Fruit fly (Drosophila melanogaster) whole organism, embryonic: ENCODE measurements around the gene CG12182.

Experiments used
- Atf3 ChIP-seq: fragments of 200-800 bp; sonication (Bioruptor generic); optimal IDR thresholded peaks from 3 replicates; lab custom pipeline; 2016; ENCODE audit warnings: missing biosample characterization, missing genetic modification characterization
- Awh ChIP-seq: fragments of 200-800 bp; sonication (Bioruptor generic); IDR thresholded peaks from 2 replicates; pipeline ENCODE4, ENCODE4 v1.3.6; 2022; ENCODE audit warnings: missing biosample characterization, missing genetic modification characterization
- BEAF-32 ChIP-seq: fragments of 200-800 bp; sonication (Bioruptor generic); optimal IDR thresholded peaks from 3 replicates; lab custom pipeline; 2017; ENCODE audit warnings: missing biosample characterization, missing genetic modification characterization, mild to moderate bottlenecking, moderate library complexity, missing genetic modification reagents
- Bteb2 ChIP-seq: fragments of 200-800 bp; sonication (Bioruptor generic); optimal IDR thresholded peaks from 2 replicates; lab custom pipeline; 2016; ENCODE audit warnings: missing biosample characterization, missing genetic modification characterization
- CG10366 ChIP-seq: fragments of 200-800 bp; sonication (Bioruptor generic); IDR thresholded peaks from 2 replicates; pipeline ENCODE4 v1.3.6; 2022; ENCODE audit warnings: missing biosample characterization, missing genetic modification characterization
- CG11247 ChIP-seq: fragments of 200-800 bp; sonication (Bioruptor generic); IDR thresholded peaks from 2 replicates; pipeline ENCODE4 v1.3.6; 2022; ENCODE audit warnings: missing biosample characterization, missing genetic modification characterization
- CG11696 ChIP-seq: fragments of 200-800 bp; sonication (Bioruptor generic); IDR thresholded peaks from 2 replicates; pipeline ENCODE4 v1.3.6; 2022; ENCODE audit warnings: missing biosample characterization, missing genetic modification characterization
- CG12155 ChIP-seq: fragments of 200-800 bp; sonication (Bioruptor generic); optimal IDR thresholded peaks from 3 replicates; lab custom pipeline; 2016; ENCODE audit warnings: missing biosample characterization, missing genetic modification characterization
- CG13123 ChIP-seq: fragments of 200-800 bp; sonication (Bioruptor generic); optimal IDR thresholded peaks from 2 replicates; lab custom pipeline; 2016; ENCODE audit warnings: missing biosample characterization, missing genetic modification characterization
- CG13287 ChIP-seq: fragments of 200-800 bp; sonication (Bioruptor generic); IDR thresholded peaks from 2 replicates; pipeline ENCODE4 v1.3.6; 2022; ENCODE audit warnings: missing biosample characterization, missing genetic modification characterization; ENCODE audit not compliant: partially characterized antibody
- CG17829 ChIP-seq: fragments of 200-800 bp; optimal IDR thresholded peaks from 2 replicates; lab custom pipeline; 2019; ENCODE audit warnings: missing biosample characterization, mild to moderate bottlenecking, missing genetic modification characterization, moderate library complexity
- CG18476 ChIP-seq: fragments of 200-800 bp; sonication (Bioruptor generic); optimal IDR thresholded peaks from 2 replicates; lab custom pipeline; 2016; ENCODE audit warnings: missing biosample characterization, mild to moderate bottlenecking, missing genetic modification characterization
- CG18599 ChIP-seq: fragments of 200-800 bp; sonication (Bioruptor generic); optimal IDR thresholded peaks from 3 replicates; lab custom pipeline; 2017; ENCODE audit warnings: missing biosample characterization, missing genetic modification characterization, mild to moderate bottlenecking, moderate library complexity, missing genetic modification reagents
- CG18764 ChIP-seq: fragments of 200-800 bp; sonication (Bioruptor generic); optimal IDR thresholded peaks from 3 replicates; lab custom pipeline; 2016; ENCODE audit warnings: missing biosample characterization, missing genetic modification characterization
- CG30403 ChIP-seq: fragments of 200-800 bp; sonication (Bioruptor generic); optimal IDR thresholded peaks from 3 replicates; lab custom pipeline; 2016; ENCODE audit warnings: missing biosample characterization, missing genetic modification characterization
- CG43689 ChIP-seq: fragments of 200-800 bp; sonication (Bioruptor generic); IDR thresholded peaks from 2 replicates; pipeline ENCODE4 v1.3.6; 2022; ENCODE audit warnings: missing biosample characterization, missing genetic modification characterization
- CG4617 ChIP-seq: fragments of 200-800 bp; sonication (Bioruptor generic); optimal IDR thresholded peaks from 3 replicates; lab custom pipeline; 2016; ENCODE audit warnings: missing biosample characterization, missing genetic modification characterization, borderline replicate concordance
- CG6654 ChIP-seq: fragments of 200-800 bp; sonication (Bioruptor generic); optimal IDR thresholded peaks from 2 replicates; lab custom pipeline; 2017; ENCODE audit warnings: missing biosample characterization, mild to moderate bottlenecking, missing genetic modification characterization
- CG9727 ChIP-seq: fragments of 200-800 bp; sonication (Bioruptor generic); optimal IDR thresholded peaks from 3 replicates; lab custom pipeline; 2017; ENCODE audit warnings: missing biosample characterization, mild to moderate bottlenecking, missing genetic modification characterization
- CG9817 ChIP-seq: fragments of 200-800 bp; sonication (Bioruptor generic); optimal IDR thresholded peaks from 2 replicates; lab custom pipeline; 2018; ENCODE audit warnings: missing biosample characterization, mild to moderate bottlenecking, missing genetic modification characterization, moderate library complexity
- CHES-1-like ChIP-seq: fragments of 200-800 bp; sonication (Bioruptor generic); optimal IDR thresholded peaks from 2 replicates; lab custom pipeline; 2016; ENCODE audit warnings: missing biosample characterization, missing genetic modification characterization
- D ChIP-seq, 2 experiments: fragments of 200-800 bp in 1 of 2; fragments of >200 bp in 1 of 2; sonication (Bioruptor generic) in 1 of 2; optimal IDR thresholded peaks; 2 replicates in 1 of 2; 3 replicates in 1 of 2; lab custom pipeline; 2017; ENCODE audit warnings: mild to moderate bottlenecking in 1 of 2, missing biosample characterization in 1 of 2, missing genetic modification characterization in 1 of 2, missing genetic modification reagents in 1 of 2
- Ets97D ChIP-seq: fragments of 200-800 bp; sonication (Bioruptor generic); optimal IDR thresholded peaks from 3 replicates; lab custom pipeline; 2016; ENCODE audit warnings: missing biosample characterization, missing genetic modification characterization
- H15 ChIP-seq: fragments of 200-800 bp; sonication (Bioruptor generic); IDR thresholded peaks from 3 replicates; pipeline ENCODE4 v1.3.6; 2022; ENCODE audit warnings: missing biosample characterization, missing genetic modification characterization
- Hmr ChIP-seq: fragments of 200-800 bp; sonication (Bioruptor generic); optimal IDR thresholded peaks from 3 replicates; lab custom pipeline; 2017; ENCODE audit warnings: mild to moderate bottlenecking, missing biosample characterization, missing genetic modification reagents, missing genetic modification characterization
- Lim3 ChIP-seq: fragments of 200-800 bp; sonication (Bioruptor generic); IDR thresholded peaks from 2 replicates; pipeline ENCODE4 v1.3.6; 2022; ENCODE audit warnings: missing biosample characterization, missing genetic modification characterization
- MESR4 ChIP-seq: fragments of 200-800 bp; sonication (Bioruptor generic); optimal IDR thresholded peaks from 2 replicates; lab custom pipeline; 2018; ENCODE audit warnings: missing biosample characterization, mild to moderate bottlenecking, missing genetic modification characterization, moderate library complexity
- Meics ChIP-seq: fragments of 200-800 bp; sonication (Bioruptor generic); optimal IDR thresholded peaks from 2 replicates; lab custom pipeline; 2017; ENCODE audit warnings: missing biosample characterization, mild to moderate bottlenecking, missing genetic modification characterization
- NfI ChIP-seq: fragments of 200-800 bp; sonication (Bioruptor generic); optimal IDR thresholded peaks from 3 replicates; lab custom pipeline; 2018; ENCODE audit warnings: missing biosample characterization, mild to moderate bottlenecking, missing genetic modification characterization, moderate library complexity
- Pdp1 ChIP-seq, 2 experiments: fragments of 200-800 bp; sonication (Bioruptor generic); optimal IDR thresholded peaks; 3 replicates each; lab custom pipeline; 2016; ENCODE audit warnings: missing biosample characterization in 2 of 2, missing genetic modification characterization in 2 of 2, mild to moderate bottlenecking in 1 of 2, moderate library complexity in 1 of 2
- Ptx1 ChIP-seq: fragments of 200-800 bp; sonication (Bioruptor generic); IDR thresholded peaks from 2 replicates; pipeline ENCODE4 v1.3.6; 2022; ENCODE audit warnings: missing biosample characterization, missing genetic modification characterization
- ab ChIP-seq: fragments of 200-800 bp; sonication (Bioruptor generic); optimal IDR thresholded peaks from 2 replicates; lab custom pipeline; 2016; ENCODE audit warnings: missing biosample characterization, missing genetic modification characterization
- amos ChIP-seq: fragments of 200-800 bp; sonication (Bioruptor generic); IDR thresholded peaks from 2 replicates; pipeline ENCODE4 v1.3.6; 2022; ENCODE audit warnings: missing biosample characterization, missing genetic modification characterization; ENCODE audit not compliant: partially characterized antibody
- az2 ChIP-seq: fragments of 200-800 bp; sonication (Bioruptor generic); optimal IDR thresholded peaks from 3 replicates; lab custom pipeline; 2016; ENCODE audit warnings: missing biosample characterization, missing genetic modification characterization
- caup ChIP-seq: fragments of 200-800 bp; sonication (Bioruptor generic); optimal IDR thresholded peaks from 3 replicates; lab custom pipeline; 2017; ENCODE audit warnings: missing biosample characterization, mild to moderate bottlenecking, missing genetic modification characterization, moderate library complexity; ENCODE audit not compliant: severe bottlenecking
- cg ChIP-seq: fragments of 200-800 bp; sonication (Bioruptor generic); optimal IDR thresholded peaks from 3 replicates; lab custom pipeline; 2019; ENCODE audit warnings: missing biosample characterization, mild to moderate bottlenecking, missing genetic modification characterization, moderate library complexity
- dati ChIP-seq: fragments of 200-800 bp; sonication (Bioruptor generic); IDR thresholded peaks from 2 replicates; pipeline ENCODE4 v1.3.6; 2022; ENCODE audit warnings: missing biosample characterization, missing genetic modification characterization
- exex ChIP-seq: fragments of 200-800 bp; sonication (Bioruptor generic); optimal IDR thresholded peaks from 4 replicates; lab custom pipeline; 2018; ENCODE audit warnings: missing biosample characterization, mild to moderate bottlenecking, missing genetic modification characterization, moderate library complexity
- eyg ChIP-seq: fragments of 200-800 bp; sonication (Bioruptor generic); optimal IDR thresholded peaks from 3 replicates; lab custom pipeline; 2016; ENCODE audit warnings: missing biosample characterization, missing genetic modification characterization
- ftz-f1 ChIP-seq: fragments of 200-800 bp; sonication (Bioruptor generic); optimal IDR thresholded peaks from 2 replicates; lab custom pipeline; 2016; ENCODE audit warnings: missing biosample characterization, missing genetic modification characterization
- gem ChIP-seq: fragments of 200-800 bp; sonication (Bioruptor generic); optimal IDR thresholded peaks from 2 replicates; lab custom pipeline; 2019; ENCODE audit warnings: missing biosample characterization, mild to moderate bottlenecking, missing genetic modification characterization, moderate library complexity
- grau ChIP-seq: fragments of 200-800 bp; optimal IDR thresholded peaks from 3 replicates; lab custom pipeline; 2019; ENCODE audit warnings: missing biosample characterization, mild to moderate bottlenecking, missing genetic modification characterization, moderate library complexity
- hkb ChIP-seq, 2 experiments: fragments of 200-800 bp in 1 of 2; fragments of >200 bp in 1 of 2; sonication (Bioruptor generic) in 1 of 2; IDR thresholded peaks in 1 of 2; optimal IDR thresholded peaks in 1 of 2; 2 replicates each; pipeline versions ENCODE4 v1.3.6 to Lab custom; 2017 to 2022; ENCODE audit warnings: missing biosample characterization in 1 of 2, missing genetic modification characterization in 1 of 2
- mirr ChIP-seq: fragments of 200-800 bp; sonication (Bioruptor generic); optimal IDR thresholded peaks from 3 replicates; lab custom pipeline; 2018; ENCODE audit warnings: missing biosample characterization, mild to moderate bottlenecking, missing genetic modification characterization
- psq ChIP-seq: fragments of 200-800 bp; sonication (Bioruptor generic); optimal IDR thresholded peaks from 2 replicates; lab custom pipeline; 2017; ENCODE audit warnings: missing biosample characterization, missing genetic modification characterization
- run ChIP-seq: fragments of 200-800 bp; sonication (Bioruptor generic); optimal IDR thresholded peaks from 3 replicates; lab custom pipeline; 2018; ENCODE audit warnings: missing biosample characterization, mild to moderate bottlenecking, missing genetic modification characterization
- sens-2 ChIP-seq: fragments of 200-800 bp; sonication (Bioruptor generic); IDR thresholded peaks from 2 replicates; pipeline ENCODE4 v1.3.6; 2022; ENCODE audit warnings: missing biosample characterization, missing genetic modification characterization
- tup ChIP-seq: fragments of 200-800 bp; sonication (Bioruptor generic); optimal IDR thresholded peaks from 2 replicates; lab custom pipeline; 2016; ENCODE audit warnings: missing biosample characterization, mild to moderate bottlenecking, missing genetic modification characterization, moderate library complexity
- z ChIP-seq: fragments of 200-800 bp; sonication (Bioruptor generic); IDR thresholded peaks from 3 replicates; pipeline ENCODE4 v1.3.6; 2022; ENCODE audit warnings: missing biosample characterization, missing genetic modification characterization

Gene CG12182

dm6 chr3L:2570269-2570723 is 29.1 kb downstream of the CG12182 start (continued):
- no peak for TF ChIP-seq hkb (optimal IDR thresholded peaks at IDR 0.05; lab: Kevin White, UChicago)
- TF ChIP-seq hkb (GFP tag; IDR thresholded peaks at IDR 0.05; lab: Robert Waterston, UW), result peak; percentile 78
- peak; percentile 33 for TF ChIP-seq CG18599
- no peak for TF ChIP-seq CG43689
- no peak for TF ChIP-seq Ets97D (GFP tag; lab: Kevin White, UChicago)
- TF ChIP-seq ftz-f1 (GFP tag; lab: Kevin White, UChicago), result no peak
- TF ChIP-seq z (GFP tag; lab: Robert Waterston, UW), result no peak
- no peak for TF ChIP-seq MESR4 (GFP tag; lab: Kevin White, UChicago)
- no peak for TF ChIP-seq CG9817
- TF ChIP-seq Awh (GFP tag; lab: Robert Waterston, UW), result peak; percentile 56; the same call in 1 of the 2 replicates
- TF ChIP-seq mirr, result peak; percentile 52
- peak; percentile 8 for TF ChIP-seq exex
- no peak for TF ChIP-seq CHES-1-like (GFP tag; lab: Kevin White, UChicago)
- no peak for TF ChIP-seq CG4617 (GFP tag; lab: Kevin White, UChicago)
- peak; percentile 29 for TF ChIP-seq Hmr (GFP tag; lab: Kevin White, UChicago)
- TF ChIP-seq grau (tag; lab: Kevin White, UChicago), result peak; percentile 56
- TF ChIP-seq CG13287 (GFP tag; lab: Robert Waterston, UW), result no peak
- no peak for TF ChIP-seq dati (GFP tag; lab: Robert Waterston, UW)
- TF ChIP-seq Ptx1 (GFP tag; lab: Robert Waterston, UW), result peak; percentile 48; the same call in 1 of the 2 replicates
- peak; percentile 36 for TF ChIP-seq CG30403
- no peak for TF ChIP-seq D (optimal IDR thresholded peaks at IDR 0.05; lab: Kevin White, UChicago)
- TF ChIP-seq D (GFP tag; optimal IDR thresholded peaks at IDR 0.05; lab: Kevin White, UChicago), result peak; percentile 17
- peak; percentile 3 for TF ChIP-seq CG9727 (GFP tag; lab: Kevin White, UChicago)
- no peak for TF ChIP-seq amos (GFP tag; lab: Robert Waterston, UW)
- TF ChIP-seq gem (tag; lab: Kevin White, UChicago), result no peak
- no peak for TF ChIP-seq Lim3 (GFP tag; lab: Robert Waterston, UW)
- TF ChIP-seq sens-2 (GFP tag; lab: Robert Waterston, UW), result no peak
- no peak for TF ChIP-seq CG13123 (GFP tag; lab: Kevin White, UChicago)
- no peak for TF ChIP-seq CG18764 (GFP tag; lab: Kevin White, UChicago)
- no peak for TF ChIP-seq ab (GFP tag; lab: Kevin White, UChicago)
- TF ChIP-seq Meics (GFP tag; lab: Kevin White, UChicago), result peak; percentile 32
- no peak for TF ChIP-seq BEAF-32
- TF ChIP-seq az2 (GFP tag; lab: Kevin White, UChicago), result peak; percentile 45
- TF ChIP-seq caup (GFP tag; lab: Kevin White, UChicago), result no peak
- TF ChIP-seq psq (GFP tag; lab: Kevin White, UChicago), result no peak
- TF ChIP-seq tup (GFP tag; lab: Kevin White, UChicago), result no peak
- TF ChIP-seq Bteb2 (GFP tag; lab: Kevin White, UChicago), result no peak
- no peak for TF ChIP-seq Atf3
- TF ChIP-seq CG17829 (tag; lab: Kevin White, UChicago), result peak; percentile 44
- TF ChIP-seq eyg, result no peak
- TF ChIP-seq run, result peak; percentile 56
- TF ChIP-seq CG11247, result no peak
- TF ChIP-seq NfI (GFP tag; lab: Kevin White, UChicago), result peak; percentile 40
- no peak for TF ChIP-seq CG11696 (GFP tag; lab: Robert Waterston, UW)
- no peak for TF ChIP-seq CG6654 (GFP tag; lab: Kevin White, UChicago)
- TF ChIP-seq cg (GFP tag; lab: Kevin White, UChicago), result peak; percentile 54
- no peak for TF ChIP-seq CG12155 (GFP tag; lab: Kevin White, UChicago)
- no peak for TF ChIP-seq Pdp1 (GFP tag; optimal IDR thresholded peaks at IDR 0.05; lab: Kevin White, UChicago)
- 0 out of 3 replicates have a peak, but pooled peaks have one; percentile 10 for TF ChIP-seq H15 (GFP tag; lab: Robert Waterston, UW)
- TF ChIP-seq CG10366, result peak; percentile 30; the same call in 1 of the 2 replicates
- no peak for TF ChIP-seq CG18476 (GFP tag; lab: Kevin White, UChicago)
